Fruit fly (Drosophila melanogaster) whole organism: Measurements from ENCODE around the gene Msp300.

ENCODE experiments used
- CG8478 ChIP-seq: fragments of >200 bp; optimal IDR thresholded peaks from 2 replicates; lab custom pipeline; 2018; ENCODE audit warnings: inconsistent platforms
- Dll ChIP-seq: fragments of >200 bp; optimal IDR thresholded peaks from 2 replicates; lab custom pipeline; 2017
- EcR ChIP-seq, 2 experiments: fragments of >200 bp; optimal IDR thresholded peaks; 2 replicates each; lab custom pipeline; 2017; ENCODE audit warnings: missing biosample characterization in 2 of 2, missing genetic modification characterization in 2 of 2, missing genetic modification reagents in 2 of 2
- pan ChIP-seq: fragments of >200 bp; optimal IDR thresholded peaks from 2 replicates; lab custom pipeline; 2017
- psq ChIP-seq: fragments of >200 bp; optimal IDR thresholded peaks from 2 replicates; lab custom pipeline; 2017
- usp ChIP-seq: fragments of >200 bp; optimal IDR thresholded peaks from 2 replicates; lab custom pipeline; 2017; ENCODE audit warnings: missing biosample characterization, missing genetic modification characterization, mixed read lengths

DNA sequence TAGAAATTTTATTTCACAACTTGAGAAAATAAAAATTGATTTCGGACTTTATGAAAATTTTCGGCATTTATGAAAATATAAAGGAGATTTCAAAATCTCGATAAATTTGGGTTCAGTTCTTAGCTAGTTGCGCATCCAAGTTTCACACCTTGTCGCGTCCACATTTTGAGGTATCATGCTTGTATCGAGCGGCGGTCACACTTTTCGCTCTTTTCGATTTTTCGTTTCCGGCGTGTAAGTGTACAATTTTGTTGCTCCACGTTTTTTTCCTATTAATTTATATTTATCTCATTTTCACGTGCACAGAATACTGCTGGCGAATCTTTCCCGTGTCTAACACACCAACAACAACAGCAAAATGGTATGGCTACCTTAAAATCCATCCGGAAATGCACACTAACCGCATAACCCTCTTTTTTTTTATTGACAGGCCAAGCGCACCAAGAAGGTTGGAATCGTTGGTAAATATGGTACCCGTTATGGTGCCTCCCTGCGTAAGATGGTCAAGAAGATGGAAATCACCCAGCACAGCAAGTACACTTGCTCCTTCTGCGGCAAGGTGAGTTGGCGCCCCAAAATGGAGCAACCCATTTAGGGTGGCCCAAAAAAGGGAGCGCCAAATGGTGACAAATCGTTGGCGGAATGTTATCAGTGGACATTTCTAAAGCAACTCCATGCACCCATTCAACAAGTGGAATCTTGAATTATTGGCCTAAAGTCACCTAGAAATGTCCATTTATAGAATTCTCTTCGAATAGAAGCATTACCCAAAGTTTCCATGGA is 29.7 kb upstream of the Msp300 start, which contains the start of gene RpL37A:
- TF ChIP-seq Dll (lab: Kevin White, UChicago), result no peak
- TF ChIP-seq EcR (GFP tag; optimal IDR thresholded peaks at IDR 0.05; lab: Kevin White, UChicago), result no peak
- TF ChIP-seq CG8478, result no peak
- TF ChIP-seq psq (lab: Kevin White, UChicago), result no peak
- TF ChIP-seq usp (GFP tag; lab: Kevin White, UChicago), result no peak
- no peak for TF ChIP-seq pan (lab: Kevin White, UChicago)
